Worm (Caenorhabditis elegans) whole organism, L4/young adult: ENCODE results near the gene F55C12.4.

Experiments
- W03F9.2 ChIP-seq: fragments of 150-350 bp; optimal IDR thresholded peaks from 2 replicates; lab custom pipeline; 2014; ENCODE audit warnings: missing biosample characterization, missing genetic modification characterization
- him-1 ChIP-seq: sonication (generic microtip); optimal IDR thresholded peaks from 2 replicates; lab custom pipeline; 2016; ENCODE audit warnings: missing genotype, missing genetic modification reagents, missing genetic modification characterization, missing compliant biosample characterization

DNA sequence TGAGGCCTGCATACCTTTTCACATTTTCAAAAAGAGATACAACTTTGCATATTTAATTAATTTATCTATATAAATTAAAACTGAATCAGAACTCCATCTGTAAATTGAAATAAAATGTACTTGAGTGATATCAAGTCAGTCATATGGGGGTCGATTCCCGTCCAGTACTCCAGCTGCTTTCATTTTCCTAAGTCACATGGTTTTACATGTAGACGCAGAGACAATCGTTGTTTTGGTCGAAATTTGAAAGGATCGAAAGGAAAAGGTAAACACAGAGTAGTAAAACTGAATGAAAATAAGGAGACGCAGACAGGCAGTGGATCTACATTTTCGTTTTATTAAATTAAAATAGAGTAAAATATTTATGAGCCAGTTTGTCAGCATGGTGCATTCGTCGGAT lies 15.9 kb upstream of the F55C12.4 start:
- TF ChIP-seq him-1 (tag; lab: Kevin White, UChicago) (no peak), W03F9.2 (tag; lab: Kevin White, UChicago) (no peak)
